Fruit fly (Drosophila melanogaster) whole organism, adult: Measurements from ENCODE around the gene CG14562.

Experiments
- CG11617 ChIP-seq: fragments of 200-800 bp; sonication (Bioruptor generic); optimal IDR thresholded peaks from 2 replicates; lab custom pipeline; 2017; ENCODE audit warnings: mild to moderate bottlenecking, missing biosample characterization, missing genetic modification reagents, missing genetic modification characterization
- CG1620 ChIP-seq: fragments of 200-800 bp; sonication (Bioruptor generic); optimal IDR thresholded peaks from 2 replicates; lab custom pipeline; 2016; ENCODE audit warnings: missing biosample characterization, missing genetic modification characterization
- CG5204 ChIP-seq: fragments of 200-800 bp; sonication (Bioruptor generic); optimal IDR thresholded peaks from 2 replicates; lab custom pipeline; 2016; ENCODE audit warnings: missing biosample characterization, missing genetic modification characterization
- CG7045 ChIP-seq: fragments of 200-800 bp; sonication (Bioruptor generic); optimal IDR thresholded peaks from 2 replicates; lab custom pipeline; 2017; ENCODE audit warnings: missing biosample characterization, mild to moderate bottlenecking, missing genetic modification characterization
- CG7101 ChIP-seq: fragments of 200-800 bp; sonication (Bioruptor generic); optimal IDR thresholded peaks from 2 replicates; lab custom pipeline; 2018; ENCODE audit warnings: missing biosample characterization, mild to moderate bottlenecking, missing genetic modification characterization, moderate library complexity
- Clk ChIP-seq: fragments of 200-800 bp; sonication (Bioruptor generic); optimal IDR thresholded peaks from 2 replicates; lab custom pipeline; 2017; ENCODE audit warnings: missing biosample characterization, missing genetic modification characterization
- Crg-1 ChIP-seq: fragments of 200-800 bp; sonication (Bioruptor generic); optimal IDR thresholded peaks from 2 replicates; lab custom pipeline; 2016; ENCODE audit warnings: missing biosample characterization, missing genetic modification characterization
- Hr96 ChIP-seq: fragments of 200-800 bp; sonication (Bioruptor generic); optimal IDR thresholded peaks from 2 replicates; lab custom pipeline; 2016; ENCODE audit warnings: missing biosample characterization, missing genetic modification characterization
- Mnt ChIP-seq: fragments of 200-800 bp; sonication (Bioruptor generic); optimal IDR thresholded peaks from 2 replicates; lab custom pipeline; 2016; ENCODE audit warnings: missing biosample characterization, mild to moderate bottlenecking, missing genetic modification characterization
- cic ChIP-seq: fragments of 200-800 bp; sonication (Bioruptor generic); optimal IDR thresholded peaks from 2 replicates; lab custom pipeline; 2017; ENCODE audit warnings: missing biosample characterization, mild to moderate bottlenecking, missing genetic modification characterization, moderate library complexity
- cnc ChIP-seq, 2 experiments: fragments of >200 bp; optimal IDR thresholded peaks; 2 replicates each; lab custom pipeline; 2017
- pad ChIP-seq: fragments of 200-800 bp; sonication (Bioruptor generic); optimal IDR thresholded peaks from 3 replicates; lab custom pipeline; 2017; ENCODE audit warnings: missing biosample characterization, missing genetic modification characterization, mild to moderate bottlenecking, moderate library complexity, missing genetic modification reagents
- tj ChIP-seq: fragments of 200-800 bp; sonication (Bioruptor generic); optimal IDR thresholded peaks from 3 replicates; lab custom pipeline; 2017; ENCODE audit warnings: missing biosample characterization, mild to moderate bottlenecking, missing genetic modification characterization, moderate library complexity
- toe ChIP-seq: fragments of 200-800 bp; sonication (Bioruptor generic); optimal IDR thresholded peaks from 2 replicates; lab custom pipeline; 2016; ENCODE audit warnings: missing biosample characterization, missing genetic modification characterization

DNA sequence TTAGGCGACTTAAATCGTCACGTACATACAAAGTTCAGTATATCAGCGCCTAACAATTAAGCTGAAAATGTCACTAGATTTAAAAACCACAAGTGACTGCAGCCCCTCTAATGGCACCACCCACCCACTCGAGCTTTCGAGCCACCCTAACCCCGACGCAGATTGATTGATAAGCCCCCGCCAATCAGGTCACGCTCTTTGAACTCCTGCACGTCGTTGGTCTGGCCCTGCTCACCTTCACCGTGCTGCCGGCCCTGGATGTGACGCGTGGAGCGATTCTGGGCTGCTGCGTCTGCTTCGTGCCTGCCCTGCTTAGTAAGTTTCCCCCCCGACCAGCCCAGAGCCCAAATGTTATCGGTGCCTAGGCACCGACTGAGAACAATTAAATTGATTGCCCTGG lies 21.3 kb downstream of the CG14562 start:
- TF ChIP-seq CG11617 (GFP tag; lab: Kevin White, UChicago): no peak
- no peak for TF ChIP-seq Hr96
- TF ChIP-seq CG5204: no peak
- TF ChIP-seq tj (GFP tag; lab: Kevin White, UChicago): no peak
- no peak for TF ChIP-seq CG7045
- no peak for TF ChIP-seq cic (GFP tag; lab: Kevin White, UChicago)
- no peak for TF ChIP-seq Mnt
- TF ChIP-seq toe: no peak
- TF ChIP-seq CG1620 (GFP tag; lab: Kevin White, UChicago): no peak
- no peak for TF ChIP-seq Crg-1 (GFP tag; lab: Kevin White, UChicago)
- TF ChIP-seq Clk (GFP tag; lab: Kevin White, UChicago): no peak
- no peak for TF ChIP-seq CG7101 (tag; lab: Kevin White, UChicago)
- no peak for TF ChIP-seq pad
- TF ChIP-seq cnc (optimal IDR thresholded peaks at IDR 0.05; lab: Kevin White, UChicago): no peak
